Fruit fly (Drosophila melanogaster): ENCODE results near the gene NP15.6.

NP15.6 gene

DNA sequence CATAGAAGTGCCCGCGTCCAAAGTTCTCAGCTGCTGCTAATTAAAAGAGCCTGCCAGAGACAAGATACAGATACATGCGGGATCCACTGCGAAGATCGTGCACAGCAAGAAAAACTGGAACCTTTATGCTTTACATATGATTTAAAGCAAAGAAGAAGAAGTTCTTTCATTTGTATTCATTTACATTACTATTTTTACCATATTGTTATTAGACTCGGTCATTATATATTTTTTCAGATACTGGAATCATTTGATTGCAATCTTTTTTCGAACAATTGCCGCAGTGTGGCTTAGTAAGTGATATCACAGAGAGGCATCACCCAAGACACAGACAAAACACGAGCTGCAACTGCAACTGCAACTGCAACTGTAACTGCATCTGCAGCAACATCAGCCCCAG, 48.0 kb downstream of the NP15.6 start:
- no peak for TF ChIP-seq usp (GFP tag; optimal IDR thresholded peaks at IDR 0.05)
- TF ChIP-seq pan (optimal IDR thresholded peaks at IDR 0.05): no peak
- TF ChIP-seq EcR (GFP tag; optimal IDR thresholded peaks at IDR 0.05): no peak
- TF ChIP-seq CG8478 (optimal IDR thresholded peaks at IDR 0.05): no peak
- TF ChIP-seq psq (optimal IDR thresholded peaks at IDR 0.05): no peak
- TF ChIP-seq Dll (optimal IDR thresholded peaks at IDR 0.05): no peak

Data from whole organism.